Fruit fly (Drosophila melanogaster) whole organism, embryonic: ENCODE results near the gene CG15160.

Experiments
- Ada2b ChIP-seq: fragments of 200-800 bp; sonication (Bioruptor generic); IDR thresholded peaks from 2 replicates; pipeline ENCODE4 v1.3.6; 2022; ENCODE audit warnings: missing biosample characterization, missing genetic modification characterization
- Bgb ChIP-seq: fragments of 200-800 bp; sonication (Bioruptor generic); IDR thresholded peaks from 2 replicates; pipeline ENCODE4 v1.3.6; 2022; ENCODE audit warnings: missing biosample characterization, missing genetic modification characterization; ENCODE audit not compliant: partially characterized antibody
- CG13296 ChIP-seq: fragments of 200-800 bp; sonication (Bioruptor generic); optimal IDR thresholded peaks from 3 replicates; lab custom pipeline; 2018; ENCODE audit warnings: missing biosample characterization, mild to moderate bottlenecking, missing genetic modification characterization
- CG14710 ChIP-seq: fragments of 200-800 bp; sonication (Bioruptor generic); optimal IDR thresholded peaks from 3 replicates; lab custom pipeline; 2019; ENCODE audit warnings: missing biosample characterization, mild to moderate bottlenecking, missing genetic modification characterization, moderate library complexity
- CG15073 ChIP-seq: fragments of 200-800 bp; sonication (Bioruptor generic); optimal IDR thresholded peaks from 2 replicates; lab custom pipeline; 2016; ENCODE audit warnings: missing biosample characterization, missing genetic modification characterization
- CG1647 ChIP-seq: fragments of 200-800 bp; sonication (Bioruptor generic); optimal IDR thresholded peaks from 3 replicates; lab custom pipeline; 2016; ENCODE audit warnings: missing biosample characterization, missing genetic modification characterization
- CG17912 ChIP-seq: fragments of 200-800 bp; sonication (Bioruptor generic); optimal IDR thresholded peaks from 2 replicates; lab custom pipeline; 2018; ENCODE audit warnings: missing biosample characterization, mild to moderate bottlenecking, missing genetic modification characterization
- CG18619 ChIP-seq: fragments of 200-800 bp; sonication (Bioruptor generic); optimal IDR thresholded peaks from 3 replicates; lab custom pipeline; 2017; ENCODE audit warnings: missing biosample characterization, mild to moderate bottlenecking, missing genetic modification characterization
- CG2712 ChIP-seq: fragments of 200-800 bp; optimal IDR thresholded peaks from 3 replicates; lab custom pipeline; 2019; ENCODE audit warnings: missing biosample characterization, mild to moderate bottlenecking, missing genetic modification characterization, moderate library complexity
- CG32532 ChIP-seq: fragments of 200-800 bp; sonication (Bioruptor generic); IDR thresholded peaks from 2 replicates; pipeline ENCODE4 v1.3.6; 2022; ENCODE audit warnings: missing biosample characterization, missing genetic modification characterization
- CG3281 ChIP-seq: fragments of 200-800 bp; sonication (Bioruptor generic); optimal IDR thresholded peaks from 3 replicates; lab custom pipeline; 2017; ENCODE audit warnings: missing biosample characterization, mild to moderate bottlenecking, missing genetic modification characterization
- CG34422 ChIP-seq: fragments of 200-800 bp; sonication (Bioruptor generic); IDR thresholded peaks from 3 replicates; pipeline ENCODE4 v1.3.6; 2022; ENCODE audit warnings: missing biosample characterization, missing genetic modification characterization
- CG4282 ChIP-seq: fragments of 200-800 bp; sonication (Bioruptor generic); optimal IDR thresholded peaks from 2 replicates; lab custom pipeline; 2016; ENCODE audit warnings: missing biosample characterization, missing genetic modification characterization
- CG5953 ChIP-seq: fragments of 200-800 bp; sonication (Bioruptor generic); IDR thresholded peaks from 2 replicates; pipeline ENCODE4 v1.3.6; 2022; ENCODE audit warnings: missing biosample characterization, missing genetic modification characterization
- CG9932 ChIP-seq: fragments of 200-800 bp; sonication (Bioruptor generic); IDR thresholded peaks from 2 replicates; pipeline ENCODE4 v1.3.6; 2022; ENCODE audit warnings: missing biosample characterization, missing genetic modification characterization
- CHES-1-like ChIP-seq: fragments of 200-800 bp; sonication (Bioruptor generic); optimal IDR thresholded peaks from 2 replicates; lab custom pipeline; 2016; ENCODE audit warnings: missing biosample characterization, missing genetic modification characterization
- CoRest ChIP-seq: fragments of 200-800 bp; sonication (Bioruptor generic); optimal IDR thresholded peaks from 3 replicates; lab custom pipeline; 2018; ENCODE audit warnings: missing biosample characterization, mild to moderate bottlenecking, missing genetic modification characterization, moderate library complexity
- Dref ChIP-seq: fragments of 200-800 bp; sonication (Bioruptor generic); IDR thresholded peaks from 2 replicates; pipeline ENCODE4 v1.3.6; 2022; ENCODE audit warnings: missing biosample characterization, missing genetic modification characterization
- ERR ChIP-seq: fragments of 200-800 bp; sonication (Bioruptor generic); optimal IDR thresholded peaks from 2 replicates; lab custom pipeline; 2016; ENCODE audit warnings: missing biosample characterization, missing genetic modification characterization
- HHEX ChIP-seq: fragments of 200-800 bp; sonication (Bioruptor generic); optimal IDR thresholded peaks from 3 replicates; lab custom pipeline; 2017; ENCODE audit warnings: missing biosample characterization, mild to moderate bottlenecking, missing genetic modification characterization, missing genetic modification reagents
- Hr51 ChIP-seq, 2 experiments: fragments of 200-800 bp; sonication (Bioruptor generic); optimal IDR thresholded peaks; 2 replicates in 1 of 2; 3 replicates in 1 of 2; lab custom pipeline; 2016 to 2018; ENCODE audit warnings: missing biosample characterization in 2 of 2, missing genetic modification characterization in 2 of 2, mild to moderate bottlenecking in 1 of 2, moderate library complexity in 1 of 2
- Lim3 ChIP-seq: fragments of 200-800 bp; sonication (Bioruptor generic); IDR thresholded peaks from 2 replicates; pipeline ENCODE4 v1.3.6; 2022; ENCODE audit warnings: missing biosample characterization, missing genetic modification characterization
- MTF-1 ChIP-seq: fragments of 200-800 bp; sonication (Bioruptor generic); optimal IDR thresholded peaks from 2 replicates; lab custom pipeline; 2018; ENCODE audit warnings: missing biosample characterization, mild to moderate bottlenecking, missing genetic modification characterization, borderline replicate concordance
- Mad ChIP-seq: fragments of 200-800 bp; sonication (Bioruptor generic); optimal IDR thresholded peaks from 2 replicates; lab custom pipeline; 2016; ENCODE audit warnings: missing biosample characterization, missing genetic modification characterization
- Nf-YB ChIP-seq: fragments of 200-800 bp; sonication (Bioruptor generic); optimal IDR thresholded peaks from 3 replicates; lab custom pipeline; 2019; ENCODE audit warnings: missing biosample characterization, mild to moderate bottlenecking, missing genetic modification characterization, moderate library complexity
- Pdp1 ChIP-seq, 2 experiments: fragments of 200-800 bp; sonication (Bioruptor generic); optimal IDR thresholded peaks; 3 replicates each; lab custom pipeline; 2016; ENCODE audit warnings: missing biosample characterization in 2 of 2, missing genetic modification characterization in 2 of 2, mild to moderate bottlenecking in 1 of 2, moderate library complexity in 1 of 2
- Ptx1 ChIP-seq: fragments of 200-800 bp; sonication (Bioruptor generic); IDR thresholded peaks from 2 replicates; pipeline ENCODE4 v1.3.6; 2022; ENCODE audit warnings: missing biosample characterization, missing genetic modification characterization
- Sin3A ChIP-seq: fragments of >200 bp; optimal IDR thresholded peaks from 2 replicates; lab custom pipeline; 2018
- Spps ChIP-seq: fragments of 200-800 bp; sonication (Bioruptor generic); optimal IDR thresholded peaks from 2 replicates; lab custom pipeline; 2018; ENCODE audit warnings: missing biosample characterization, mild to moderate bottlenecking, missing genetic modification characterization
- Tbp ChIP-seq: fragments of >200 bp; optimal IDR thresholded peaks from 2 replicates; lab custom pipeline; 2018; ENCODE audit warnings: missing biosample characterization, missing genetic modification characterization
- btn ChIP-seq: fragments of 200-800 bp; sonication (Bioruptor generic); optimal IDR thresholded peaks from 2 replicates; lab custom pipeline; 2016; ENCODE audit warnings: missing biosample characterization, missing genetic modification characterization
- cwo ChIP-seq: fragments of 200-800 bp; sonication (Bioruptor generic); optimal IDR thresholded peaks from 3 replicates; lab custom pipeline; 2017; ENCODE audit warnings: missing biosample characterization, missing genetic modification characterization, mild to moderate bottlenecking, moderate library complexity, missing genetic modification reagents
- dm ChIP-seq: fragments of 200-800 bp; sonication (Bioruptor generic); optimal IDR thresholded peaks from 3 replicates; lab custom pipeline; 2016; ENCODE audit warnings: missing biosample characterization, missing genetic modification characterization
- dysf ChIP-seq: fragments of 200-800 bp; sonication (Bioruptor generic); IDR thresholded peaks from 3 replicates; pipeline ENCODE4 v1.3.6; 2022; ENCODE audit warnings: missing biosample characterization, missing genetic modification characterization
- fru ChIP-seq: fragments of >200 bp; optimal IDR thresholded peaks from 2 replicates; lab custom pipeline; 2017
- gce ChIP-seq: fragments of 200-800 bp; sonication (Bioruptor generic); IDR thresholded peaks from 3 replicates; pipeline ENCODE4 v1.3.6; 2022; ENCODE audit warnings: missing biosample characterization, missing genetic modification characterization
- gcm ChIP-seq: fragments of 200-800 bp; sonication (Bioruptor generic); optimal IDR thresholded peaks from 2 replicates; lab custom pipeline; 2019; ENCODE audit warnings: missing biosample characterization, mild to moderate bottlenecking, missing genetic modification characterization, moderate library complexity
- lab ChIP-seq: fragments of 200-800 bp; sonication (Bioruptor generic); optimal IDR thresholded peaks from 3 replicates; lab custom pipeline; 2017; ENCODE audit warnings: missing biosample characterization, missing genetic modification characterization, mild to moderate bottlenecking, moderate library complexity, missing genetic modification reagents
- lola ChIP-seq, 3 experiments: fragments of >200 bp in 2 of 3; fragments of 200-800 bp in 1 of 3; sonication (Bioruptor generic) in 1 of 3; optimal IDR thresholded peaks; 2 replicates each; lab custom pipeline; 2017 to 2019; ENCODE audit warnings: missing biosample characterization in 3 of 3, missing genetic modification characterization in 3 of 3, mild to moderate bottlenecking in 1 of 3, moderate library complexity in 1 of 3
- org-1 ChIP-seq: fragments of 200-800 bp; sonication (Bioruptor generic); optimal IDR thresholded peaks from 2 replicates; lab custom pipeline; 2017; ENCODE audit warnings: missing biosample characterization, missing genetic modification characterization
- ro ChIP-seq: fragments of 200-800 bp; sonication (Bioruptor generic); IDR thresholded peaks from 2 replicates; pipeline ENCODE4 v1.3.6; 2022; ENCODE audit warnings: missing biosample characterization, missing genetic modification characterization
- schlank ChIP-seq: fragments of 200-800 bp; sonication (Bioruptor generic); optimal IDR thresholded peaks from 2 replicates; lab custom pipeline; 2018; ENCODE audit warnings: missing biosample characterization, mild to moderate bottlenecking, missing genetic modification characterization
- scrt ChIP-seq: fragments of 200-800 bp; sonication (Bioruptor generic); optimal IDR thresholded peaks from 2 replicates; lab custom pipeline; 2018; ENCODE audit warnings: missing biosample characterization, mild to moderate bottlenecking, missing genetic modification characterization, moderate library complexity
- sd ChIP-seq: fragments of 200-800 bp; sonication (Bioruptor generic); optimal IDR thresholded peaks from 3 replicates; lab custom pipeline; 2018; ENCODE audit warnings: missing biosample characterization, mild to moderate bottlenecking, missing genetic modification characterization, moderate library complexity
- shn ChIP-seq: fragments of 200-800 bp; sonication (Bioruptor generic); optimal IDR thresholded peaks from 3 replicates; lab custom pipeline; 2016; ENCODE audit warnings: missing biosample characterization, missing genetic modification characterization
- slou ChIP-seq: fragments of 200-800 bp; sonication (Bioruptor generic); optimal IDR thresholded peaks from 3 replicates; lab custom pipeline; 2016; ENCODE audit warnings: missing biosample characterization, missing genetic modification characterization
- sr ChIP-seq: fragments of 200-800 bp; sonication (Bioruptor generic); IDR thresholded peaks from 3 replicates; pipeline ENCODE4 v1.3.6; 2022; ENCODE audit warnings: missing biosample characterization, missing genetic modification characterization
- tio ChIP-seq: fragments of 200-800 bp; sonication (Bioruptor generic); optimal IDR thresholded peaks from 2 replicates; lab custom pipeline; 2017; ENCODE audit warnings: missing biosample characterization, missing genetic modification characterization, inconsistent platforms
- unc-4 ChIP-seq: fragments of 200-800 bp; sonication (Bioruptor generic); IDR thresholded peaks from 2 replicates; pipeline ENCODE4 v1.3.6; 2022; ENCODE audit warnings: missing biosample characterization, missing genetic modification characterization; ENCODE audit not compliant: partially characterized antibody
- vfl ChIP-seq: fragments of 200-800 bp; sonication (Bioruptor generic); optimal IDR thresholded peaks from 2 replicates; lab custom pipeline; 2016; ENCODE audit warnings: missing biosample characterization, missing genetic modification characterization
- wek ChIP-seq: fragments of 200-800 bp; sonication (Bioruptor generic); optimal IDR thresholded peaks from 3 replicates; lab custom pipeline; 2018; ENCODE audit warnings: missing biosample characterization, mild to moderate bottlenecking, missing genetic modification characterization, moderate library complexity

Gene CG15160

DNA sequence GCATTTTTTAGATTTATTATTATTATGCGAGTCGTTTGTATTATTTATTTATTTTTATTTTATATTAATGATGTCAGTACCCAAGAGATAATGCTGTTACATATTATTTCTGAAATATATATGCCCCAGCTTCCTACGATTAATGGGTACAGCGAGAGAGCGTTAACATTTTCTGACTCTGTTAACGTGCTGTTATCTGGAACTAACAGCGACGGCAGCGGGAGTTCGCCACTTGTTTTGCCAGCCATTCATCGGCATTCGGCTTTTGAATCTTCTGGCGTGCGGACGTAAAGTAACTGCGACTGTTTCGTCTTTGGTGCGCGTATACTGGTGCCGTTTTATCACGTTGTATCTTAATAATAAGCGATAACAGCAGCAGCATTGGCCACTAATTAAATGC is 26.3 kb downstream of the CG15160 start, which contains the start of gene MESR3 (continued):
- TF ChIP-seq HHEX (GFP tag; lab: Kevin White, UChicago) = peak; percentile 44
- no peak for TF ChIP-seq shn (GFP tag; lab: Kevin White, UChicago)
- TF ChIP-seq CG18619 (GFP tag; lab: Kevin White, UChicago) = peak; percentile 70
- TF ChIP-seq CG32532 (GFP tag; lab: Robert Waterston, UW) = peak; percentile 89
- peak; percentile 33 for TF ChIP-seq Spps (tag; lab: Kevin White, UChicago)
- peak; percentile 57 for TF ChIP-seq MTF-1 (GFP tag; lab: Kevin White, UChicago)
- TF ChIP-seq Sin3A (lab: Kevin White, UChicago) = no peak
- peak; percentile 47 for TF ChIP-seq Ada2b
- no peak; the same call in 1 of the 2 replicates for TF ChIP-seq Ptx1 (GFP tag; lab: Robert Waterston, UW)
- TF ChIP-seq scrt (GFP tag; lab: Kevin White, UChicago) = peak; percentile 57
- peak; percentile 2 for TF ChIP-seq org-1 (GFP tag; lab: Kevin White, UChicago)
- peak; percentile 84 for TF ChIP-seq CG13296
- peak; percentile 59 for TF ChIP-seq Bgb (GFP tag; lab: Robert Waterston, UW)
- peak; percentile 91 for TF ChIP-seq CG2712 (tag; lab: Kevin White, UChicago)
- TF ChIP-seq tio (GFP tag; lab: Kevin White, UChicago) = no peak
- peak; percentile 55 for TF ChIP-seq gcm
- no peak for TF ChIP-seq CG1647 (GFP tag; lab: Kevin White, UChicago)
- peak in 1 of 3 experiments; percentile 26 for TF ChIP-seq lola (GFP tag; optimal IDR thresholded peaks at IDR 0.05; lab: Kevin White, UChicago)
- peak; percentile 44; the same call in 1 of the 2 replicates for TF ChIP-seq CG5953
- TF ChIP-seq CoRest (tag; lab: Kevin White, UChicago) = peak; percentile 74
- TF ChIP-seq Mad = no peak
- no peak for TF ChIP-seq CHES-1-like (GFP tag; lab: Kevin White, UChicago)
- TF ChIP-seq CG17912 = no peak
- no peak for TF ChIP-seq CG4282 (GFP tag; lab: Kevin White, UChicago)
- TF ChIP-seq lab (GFP tag; lab: Kevin White, UChicago) = peak; percentile 89
- no peak for TF ChIP-seq unc-4 (GFP tag; lab: Robert Waterston, UW)
- TF ChIP-seq fru = no peak
- TF ChIP-seq vfl (GFP tag; lab: Kevin White, UChicago) = no peak
- TF ChIP-seq Nf-YB (GFP tag; lab: Kevin White, UChicago) = peak; percentile 45
- TF ChIP-seq wek = peak; percentile 17
- TF ChIP-seq Tbp (GFP tag; lab: Kevin White, UChicago) = no peak
- TF ChIP-seq gce (GFP tag; lab: Robert Waterston, UW) = peak; percentile 80; the same call in 2 of the 3 replicates
- TF ChIP-seq schlank = peak; percentile 17
- TF ChIP-seq dysf (GFP tag; lab: Robert Waterston, UW) = peak; percentile 51; the same call in 2 of the 3 replicates
- no peak for TF ChIP-seq ro
- peak; percentile 80 for TF ChIP-seq CG34422 (GFP tag; lab: Robert Waterston, UW)
- no peak for TF ChIP-seq Dref
- TF ChIP-seq CG14710 (tag; lab: Kevin White, UChicago) = peak; percentile 74
- TF ChIP-seq Lim3 = no peak
- no peak for TF ChIP-seq slou
- peak; percentile 71 for TF ChIP-seq CG3281
- TF ChIP-seq Hr51 (GFP tag; optimal IDR thresholded peaks at IDR 0.05; lab: Kevin White, UChicago) = peak in 1 of 2 experiments; percentile 27
- no peak for TF ChIP-seq btn (GFP tag; lab: Kevin White, UChicago)
- TF ChIP-seq sd = no peak
- TF ChIP-seq CG9932 = peak; percentile 53
- no peak for TF ChIP-seq ERR
- peak in 1 of 2 experiments; percentile 17 for TF ChIP-seq Pdp1 (GFP tag; optimal IDR thresholded peaks at IDR 0.05; lab: Kevin White, UChicago)
- TF ChIP-seq sr (GFP tag; lab: Robert Waterston, UW) = no peak; the same call in 2 of the 3 replicates
- TF ChIP-seq CG15073 (GFP tag; lab: Kevin White, UChicago) = no peak
- TF ChIP-seq dm = no peak
- peak; percentile 80 for TF ChIP-seq cwo (GFP tag; lab: Kevin White, UChicago)
